Worm (Caenorhabditis elegans) whole organism, L1 larva: ENCODE data around the gene moe-3.

Source experiments
- C16A3.4 ChIP-seq: fragments of 150-350 bp; optimal IDR thresholded peaks from 2 replicates; lab custom pipeline; 2014; ENCODE audit warnings: missing biosample characterization, missing genetic modification characterization
- Y116A8C.19 ChIP-seq: sonication (generic microtip); optimal IDR thresholded peaks from 2 replicates; lab custom pipeline; 2016; ENCODE audit warnings: missing compliant biosample characterization, missing genetic modification characterization, borderline replicate concordance
- aha-1 ChIP-seq: fragments of 150-350 bp; optimal IDR thresholded peaks from 2 replicates; lab custom pipeline; 2014; ENCODE audit warnings: missing biosample characterization, missing genetic modification characterization
- aly-2 ChIP-seq: fragments of 150-350 bp; optimal IDR thresholded peaks from 2 replicates; lab custom pipeline; 2014; ENCODE audit warnings: missing biosample characterization, missing genetic modification characterization
- ama-1 ChIP-seq: fragments of 150-350 bp; optimal IDR thresholded peaks from 2 replicates; lab custom pipeline; 2014
- blmp-1 ChIP-seq: fragments of 150-350 bp; optimal IDR thresholded peaks from 2 replicates; lab custom pipeline; 2014; ENCODE audit warnings: missing biosample characterization, missing genetic modification characterization
- ceh-63 ChIP-seq: fragments of 200-800 bp; sonication (Bioruptor generic); optimal IDR thresholded peaks from 2 replicates; lab custom pipeline; 2018; ENCODE audit warnings: mild to moderate bottlenecking, missing genetic modification characterization, missing compliant biosample characterization
- ceh-8 ChIP-seq: fragments of 200-800 bp; sonication (Bioruptor generic); optimal IDR thresholded peaks from 2 replicates; lab custom pipeline; 2018; ENCODE audit warnings: mild to moderate bottlenecking, missing genetic modification characterization, moderate library complexity, missing compliant biosample characterization
- ceh-88 ChIP-seq: fragments of 200-800 bp; sonication (Bioruptor generic); IDR thresholded peaks from 2 replicates; pipeline ENCODE4 v1.3.6; 2022; ENCODE audit warnings: missing genetic modification characterization, missing compliant biosample characterization
- ceh-90 ChIP-seq: sonication (generic microtip); optimal IDR thresholded peaks from 2 replicates; lab custom pipeline; 2016; ENCODE audit warnings: missing genetic modification characterization, missing compliant biosample characterization
- dsc-1 ChIP-seq: sonication (generic microtip); optimal IDR thresholded peaks from 2 replicates; lab custom pipeline; 2016; ENCODE audit warnings: mild to moderate bottlenecking, missing genetic modification characterization, missing compliant biosample characterization
- efl-1 ChIP-seq, 4 experiments: fragments of 150-350 bp; optimal IDR thresholded peaks in 3 of 4; peaks in 1 of 4; 1 replicate in 1 of 4; 2 replicates in 3 of 4; lab custom pipeline; 2014; ENCODE audit warnings: missing biosample characterization in 2 of 4, missing genetic modification characterization in 2 of 4, missing genetic modification reagents in 2 of 4
- egl-13 ChIP-seq: sonication (generic microtip); optimal IDR thresholded peaks from 2 replicates; lab custom pipeline; 2016; ENCODE audit warnings: missing genotype, missing genetic modification reagents, missing genetic modification characterization, missing compliant biosample characterization
- egl-27 ChIP-seq, 2 experiments: fragments of 150-350 bp in 1 of 2; sonication (generic microtip); optimal IDR thresholded peaks; 3 replicates each; lab custom pipeline; 2017 to 2018; ENCODE audit warnings: missing biosample characterization in 2 of 2, missing genetic modification characterization in 2 of 2, missing genetic modification reagents in 2 of 2
- elt-3 ChIP-seq, 6 experiments: fragments of 150-350 bp in 1 of 6; sonication (generic microtip); optimal IDR thresholded peaks; 2 replicates each; lab custom pipeline; 2017 to 2018; ENCODE audit warnings: missing biosample characterization in 6 of 6, missing genetic modification characterization in 6 of 6, inconsistent platforms in 1 of 6
- ets-5 ChIP-seq: fragments of 200-800 bp; sonication (Bioruptor generic); IDR thresholded peaks from 2 replicates; pipeline ENCODE4 v1.3.6; 2022; ENCODE audit warnings: missing genetic modification characterization, missing compliant biosample characterization
- fkh-10 ChIP-seq: sonication (generic microtip); optimal IDR thresholded peaks from 2 replicates; lab custom pipeline; 2017; ENCODE audit warnings: missing biosample characterization, missing genetic modification reagents, missing genetic modification characterization
- fkh-4 ChIP-seq: sonication (generic microtip); optimal IDR thresholded peaks from 2 replicates; lab custom pipeline; 2016; ENCODE audit warnings: missing compliant biosample characterization, missing genetic modification characterization, borderline replicate concordance
- fkh-8 ChIP-seq: sonication (generic microtip); optimal IDR thresholded peaks from 2 replicates; lab custom pipeline; 2016; ENCODE audit warnings: mild to moderate bottlenecking, missing genetic modification characterization, missing compliant biosample characterization
- grh-1 ChIP-seq: fragments of 200-800 bp; sonication (Bioruptor generic); IDR thresholded peaks from 2 replicates; pipeline ENCODE4 v1.3.6; 2022; ENCODE audit warnings: missing genetic modification reagents, missing genetic modification characterization, missing compliant biosample characterization
- hlh-17 ChIP-seq: fragments of 200-800 bp; sonication (Bioruptor generic); optimal IDR thresholded peaks from 2 replicates; lab custom pipeline; 2018; ENCODE audit warnings: missing genetic modification characterization, mild to moderate bottlenecking, missing compliant biosample characterization, moderate library complexity, borderline replicate concordance
- hlh-4 ChIP-seq: sonication (generic microtip); optimal IDR thresholded peaks from 2 replicates; lab custom pipeline; 2016; ENCODE audit warnings: mild to moderate bottlenecking, missing genetic modification characterization, missing compliant biosample characterization
- isw-1 ChIP-seq: fragments of 200-800 bp; sonication (Bioruptor generic); IDR thresholded peaks from 2 replicates; pipeline ENCODE4 v1.3.6; 2022; ENCODE audit warnings: missing genetic modification characterization, missing compliant biosample characterization
- lin-13 ChIP-seq: fragments of 150-350 bp; optimal IDR thresholded peaks from 2 replicates; lab custom pipeline; 2014; ENCODE audit warnings: missing biosample characterization, missing genetic modification reagents, missing genetic modification characterization
- lin-14 ChIP-seq: fragments of 200-800 bp; sonication (Bioruptor generic); optimal IDR thresholded peaks from 2 replicates; lab custom pipeline; 2018; ENCODE audit warnings: mild to moderate bottlenecking, missing genetic modification characterization, moderate library complexity, missing compliant biosample characterization
- lin-15B ChIP-seq: fragments of 150-350 bp; sonication (generic microtip); optimal IDR thresholded peaks from 3 replicates; lab custom pipeline; 2014; ENCODE audit warnings: missing biosample characterization, missing genetic modification characterization
- lir-3 ChIP-seq: sonication (generic microtip); optimal IDR thresholded peaks from 2 replicates; lab custom pipeline; 2016; ENCODE audit warnings: mild to moderate bottlenecking, missing genetic modification characterization, moderate library complexity, missing compliant biosample characterization; ENCODE audit not compliant: poor library complexity
- mab-9 ChIP-seq: fragments of 200-800 bp; sonication (Bioruptor generic); IDR thresholded peaks from 2 replicates; pipeline ENCODE4 v1.3.6; 2022; ENCODE audit warnings: missing genetic modification reagents, missing genetic modification characterization, missing compliant biosample characterization
- mep-1 ChIP-seq: fragments of 150-350 bp; optimal IDR thresholded peaks from 2 replicates; lab custom pipeline; 2014; ENCODE audit warnings: missing biosample characterization, missing genetic modification characterization
- nhr-11 ChIP-seq: fragments of 150-350 bp; optimal IDR thresholded peaks from 2 replicates; lab custom pipeline; 2014; ENCODE audit warnings: missing biosample characterization, missing genetic modification characterization
- nhr-20 ChIP-seq: sonication (generic microtip); optimal IDR thresholded peaks from 2 replicates; lab custom pipeline; 2016; ENCODE audit warnings: mild to moderate bottlenecking, missing genetic modification characterization, missing compliant biosample characterization
- nhr-47 ChIP-seq: sonication (generic microtip); optimal IDR thresholded peaks from 2 replicates; lab custom pipeline; 2016; ENCODE audit warnings: mild to moderate bottlenecking, missing genetic modification characterization, moderate library complexity, missing compliant biosample characterization
- nhr-71 ChIP-seq: sonication (generic microtip); optimal IDR thresholded peaks from 2 replicates; lab custom pipeline; 2016; ENCODE audit warnings: mild to moderate bottlenecking, missing genetic modification characterization, moderate library complexity, missing compliant biosample characterization
- nhr-76 ChIP-seq: sonication (generic microtip); optimal IDR thresholded peaks from 2 replicates; lab custom pipeline; 2017; ENCODE audit warnings: missing biosample characterization, missing genetic modification characterization
- nhr-84 ChIP-seq: sonication (generic microtip); optimal IDR thresholded peaks from 2 replicates; lab custom pipeline; 2017; ENCODE audit warnings: missing biosample characterization, missing genetic modification characterization
- nhr-85 ChIP-seq: sonication (generic microtip); peaks from one replicate; lab custom pipeline; 2016; ENCODE audit warnings: missing genetic modification characterization, inconsistent platforms, missing compliant biosample characterization
- pax-3 ChIP-seq: fragments of 200-800 bp; sonication (Bioruptor generic); optimal IDR thresholded peaks from 2 replicates; lab custom pipeline; 2018; ENCODE audit warnings: mild to moderate bottlenecking, missing genetic modification characterization, moderate library complexity, missing compliant biosample characterization
- skn-1 ChIP-seq: fragments of 150-350 bp; optimal IDR thresholded peaks from 2 replicates; lab custom pipeline; 2014; ENCODE audit warnings: missing biosample characterization, missing genetic modification characterization
- snpc-4 ChIP-seq: fragments of 150-350 bp; optimal IDR thresholded peaks from 2 replicates; lab custom pipeline; 2014; ENCODE audit warnings: missing biosample characterization, missing genetic modification characterization
- sox-4 ChIP-seq: sonication (generic microtip); optimal IDR thresholded peaks from 2 replicates; lab custom pipeline; 2016; ENCODE audit warnings: missing genetic modification characterization, missing compliant biosample characterization
- sptf-1 ChIP-seq: fragments of 150-350 bp; optimal IDR thresholded peaks from 2 replicates; lab custom pipeline; 2014; ENCODE audit warnings: missing biosample characterization, missing genetic modification characterization
- sup-37 ChIP-seq: fragments of 200-800 bp; sonication (Bioruptor generic); optimal IDR thresholded peaks from 2 replicates; lab custom pipeline; 2018; ENCODE audit warnings: mild to moderate bottlenecking, missing genetic modification characterization, missing compliant biosample characterization
- unc-30 ChIP-seq: sonication (generic microtip); optimal IDR thresholded peaks from 2 replicates; lab custom pipeline; 2017; ENCODE audit warnings: missing biosample characterization, missing genetic modification characterization
- unc-62 ChIP-seq: fragments of 150-350 bp; optimal IDR thresholded peaks from 2 replicates; lab custom pipeline; 2014; ENCODE audit warnings: missing biosample characterization, missing genetic modification reagents, missing genetic modification characterization
- unc-86 ChIP-seq: sonication (generic microtip); optimal IDR thresholded peaks from 2 replicates; lab custom pipeline; 2016; ENCODE audit warnings: missing genetic modification characterization, missing compliant biosample characterization
- unc-98 ChIP-seq: fragments of 200-800 bp; sonication (Bioruptor generic); IDR thresholded peaks from 2 replicates; pipeline ENCODE4 v1.3.6; 2022; ENCODE audit warnings: missing genetic modification characterization, missing compliant biosample characterization
- vab-15 ChIP-seq: sonication (generic microtip); optimal IDR thresholded peaks from 2 replicates; lab custom pipeline; 2017; ENCODE audit warnings: missing genotype, mild to moderate bottlenecking, missing genetic modification characterization, missing compliant biosample characterization
- zip-4 ChIP-seq: fragments of 200-800 bp; sonication (Bioruptor generic); optimal IDR thresholded peaks from 2 replicates; lab custom pipeline; 2018; ENCODE audit warnings: mild to moderate bottlenecking, missing genetic modification characterization, moderate library complexity, missing compliant biosample characterization

moe-3 gene

DNA sequence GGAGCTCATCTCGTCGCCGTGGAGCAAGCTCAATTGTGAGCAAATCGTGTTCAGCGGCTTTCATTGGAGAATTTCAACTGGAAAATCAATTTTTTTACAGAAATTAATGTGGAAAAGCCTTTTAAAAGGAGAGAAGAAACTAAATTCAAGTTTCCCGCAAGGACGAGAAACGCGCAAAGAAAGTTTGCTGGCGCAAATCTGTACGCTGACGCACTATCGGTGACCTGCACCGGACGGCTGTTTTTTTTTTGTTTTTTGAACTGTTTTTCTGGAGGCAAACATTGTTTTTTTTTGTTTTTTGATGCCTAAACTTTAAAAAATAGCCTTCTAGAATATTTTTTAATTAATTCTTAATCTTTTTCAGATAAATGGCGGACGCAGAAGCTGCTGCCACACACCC, 8.6 kb downstream of the moe-3 start, which contains the start of the genes hpr-17 and F32A11.1 (continued):
- TF ChIP-seq unc-30 (tag; lab: Kevin White, UChicago) = no peak
- no peak for TF ChIP-seq nhr-76 (tag; lab: Kevin White, UChicago)
- peak; percentile 85 for TF ChIP-seq lin-13 (GFP tag; lab: Kevin White, UChicago)
- TF ChIP-seq nhr-71 (tag; lab: Kevin White, UChicago) = peak; percentile 92
- TF ChIP-seq egl-27 (tag; optimal IDR thresholded peaks at IDR 0.05; lab: Kevin White, UChicago) = peak in 1 of 2 experiments; percentile 12
- TF ChIP-seq hlh-17 = no peak
- TF ChIP-seq C16A3.4 = peak; percentile 86
- peak; percentile 54 for TF ChIP-seq blmp-1
- TF ChIP-seq aha-1 (tag; lab: Kevin White, UChicago) = peak; percentile 27
- TF ChIP-seq unc-62 = no peak
- peak; percentile 61 for TF ChIP-seq zip-4 (GFP tag; lab: Kevin White, UChicago)
- peak; percentile 77 for TF ChIP-seq lir-3 (tag; lab: Kevin White, UChicago)
- peak; percentile 87 for TF ChIP-seq dsc-1 (tag; lab: Kevin White, UChicago)
- TF ChIP-seq lin-15B = peak; percentile 90
- no peak for TF ChIP-seq vab-15 (tag; lab: Kevin White, UChicago)
- TF ChIP-seq efl-1 (optimal IDR thresholded peaks at IDR 0.05; lab: Kevin White, UChicago) = peak; percentile 98 to 99
- TF ChIP-seq efl-1 (GFP tag; optimal IDR thresholded peaks at IDR 0.05 in 1 of 2; lab: Kevin White, UChicago) = peak; percentile 99 to 100
- TF ChIP-seq unc-86 (tag; lab: Kevin White, UChicago) = peak; percentile 85
- TF ChIP-seq skn-1 (tag; lab: Kevin White, UChicago) = peak; percentile 91
- peak; percentile 33 for TF ChIP-seq sox-4 (tag; lab: Kevin White, UChicago)
- peak; percentile 79 for TF ChIP-seq aly-2 (tag; lab: Kevin White, UChicago)
- TF ChIP-seq fkh-8 = peak; percentile 78
- peak; percentile 40 for TF ChIP-seq fkh-10 (GFP tag; lab: Kevin White, UChicago)
- peak; percentile 70 for TF ChIP-seq pax-3
- peak; percentile 83 for TF ChIP-seq lin-14 (GFP tag; lab: Kevin White, UChicago)
- TF ChIP-seq sptf-1 (tag; lab: Kevin White, UChicago) = no peak
- peak in 2 of 6 experiments; percentile 76 to 85 for TF ChIP-seq elt-3 (tag; optimal IDR thresholded peaks at IDR 0.05; lab: Kevin White, UChicago)
- peak; percentile 90 for TF ChIP-seq nhr-85 (tag; lab: Kevin White, UChicago)
- TF ChIP-seq nhr-84 (tag; lab: Kevin White, UChicago) = no peak
- TF ChIP-seq nhr-47 = peak; percentile 94
- TF ChIP-seq Y116A8C.19 (tag; lab: Kevin White, UChicago) = no peak
- peak; percentile 66 for TF ChIP-seq sup-37 (GFP tag; lab: Kevin White, UChicago)
- peak; percentile 95 for TF ChIP-seq mep-1 (tag; lab: Kevin White, UChicago)
- peak; percentile 75 for TF ChIP-seq ceh-8 (GFP tag; lab: Kevin White, UChicago)
- no peak for TF ChIP-seq hlh-4
- no peak for TF ChIP-seq fkh-4 (tag; lab: Kevin White, UChicago)
- TF ChIP-seq mab-9 (GFP tag; lab: Robert Waterston, UW) = peak; percentile 76
- peak; percentile 49 for TF ChIP-seq egl-13 (tag; lab: Kevin White, UChicago)
- peak; percentile 3 for TF ChIP-seq ama-1 (lab: Kevin White, UChicago)
- peak; percentile 74 for TF ChIP-seq nhr-11 (tag; lab: Kevin White, UChicago)
- TF ChIP-seq nhr-20 (tag; lab: Kevin White, UChicago) = peak; percentile 87
- TF ChIP-seq ceh-88 (GFP tag; lab: Robert Waterston, UW) = peak; percentile 36; the same call in 1 of the 2 replicates
- no peak for TF ChIP-seq ets-5 (GFP tag; lab: Robert Waterston, UW)
- TF ChIP-seq grh-1 (GFP tag; lab: Robert Waterston, UW) = peak; percentile 90
- no peak for TF ChIP-seq ceh-63 (GFP tag; lab: Kevin White, UChicago)
- TF ChIP-seq snpc-4 (tag; lab: Kevin White, UChicago) = peak; percentile 90
- TF ChIP-seq unc-98 = peak; percentile 75
- TF ChIP-seq isw-1 (GFP tag; lab: Robert Waterston, UW) = peak; percentile 88
- peak; percentile 51 for TF ChIP-seq ceh-90 (tag; lab: Kevin White, UChicago)
